Worm (Caenorhabditis elegans): Measurements from ENCODE around the gene nhr-149.

nhr-149 gene

ce11 chrV:7387755-7388154 is 38.3 kb upstream of the nhr-149 start, which contains the start of gene C02H6.3:
C02H6.3 (minus strand) TSS chrV:7387855.
- no peak for TF ChIP-seq ztf-18 (tag; optimal IDR thresholded peaks at IDR 0.05)
- TF ChIP-seq ztf-26 (tag; optimal IDR thresholded peaks at IDR 0.05): no peak

DNA sequence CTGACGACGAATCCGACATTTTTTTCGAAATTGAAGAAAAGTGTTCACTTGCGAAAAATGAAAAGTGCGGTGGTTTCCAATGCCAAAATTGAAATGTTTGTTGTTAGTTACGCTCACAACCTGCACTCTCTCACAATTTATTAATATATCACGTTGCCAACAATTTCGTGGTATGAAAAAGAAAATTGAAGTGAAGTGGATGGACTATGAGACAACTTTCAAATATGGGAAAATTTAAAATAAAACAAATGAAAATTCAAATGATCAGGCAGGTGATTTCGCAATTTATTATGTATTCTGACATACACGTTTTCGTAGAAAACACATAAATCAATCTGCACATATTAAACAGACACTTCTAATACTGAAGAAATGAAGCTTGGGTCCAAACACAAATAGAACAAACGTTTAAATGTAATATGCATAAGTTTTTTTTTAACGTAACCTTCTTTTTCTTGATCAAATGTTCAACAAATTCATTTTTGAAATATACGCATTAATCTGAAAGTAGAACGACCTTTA is 36.7 kb upstream of the nhr-149 start, which contains the start of gene srp-6:
srp-6 (minus strand) TSS at position 51 of the 522 bp plus-strand sequence.
- TF ChIP-seq nhr-80 (tag; optimal IDR thresholded peaks at IDR 0.05): no peak
- TF ChIP-seq let-526 (GFP tag; IDR thresholded peaks at IDR 0.05): no peak
- TF ChIP-seq mcd-1 (GFP tag; IDR thresholded peaks at IDR 0.05): no peak
- no peak for TF ChIP-seq F57C9.4 (tag; optimal IDR thresholded peaks at IDR 0.05)
- TF ChIP-seq xnd-1 (tag; optimal IDR thresholded peaks at IDR 0.05): no peak
- TF ChIP-seq egrh-3 (GFP tag; IDR thresholded peaks at IDR 0.05): no peak
- no peak for TF ChIP-seq D2030.7 (GFP tag; IDR thresholded peaks at IDR 0.05)
- TF ChIP-seq nhr-179 (tag; optimal IDR thresholded peaks at IDR 0.05): no peak
- no peak for TF ChIP-seq lir-1 (GFP tag; conservative IDR thresholded peaks at IDR 0.05)
- TF ChIP-seq efl-1 (GFP tag; optimal IDR thresholded peaks at IDR 0.05): no peak
- TF ChIP-seq snpc-1.3 (tag; optimal IDR thresholded peaks at IDR 0.05; ENCODE audit: insufficient read depth): no peak
- no peak for TF ChIP-seq chd-7 (tag; optimal IDR thresholded peaks at IDR 0.05)

DNA sequence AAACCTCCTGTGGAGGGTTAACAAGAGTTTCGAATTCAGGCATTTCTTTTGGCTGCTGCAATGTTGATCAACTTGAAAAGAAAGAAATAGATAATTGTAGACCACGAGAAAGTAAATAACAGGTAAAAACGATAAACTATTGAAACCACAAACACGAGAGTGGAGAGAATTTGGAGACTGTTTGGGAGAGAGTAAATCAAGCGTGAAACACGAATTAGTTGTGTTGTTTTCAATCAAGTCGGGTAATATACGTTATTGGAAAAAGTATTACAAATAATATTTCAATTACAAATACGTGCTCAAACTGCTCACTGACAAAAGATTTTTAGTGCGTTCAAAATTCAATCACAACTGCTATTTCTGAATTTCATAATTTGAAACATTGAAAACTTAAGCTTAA is 31.6 kb upstream of the nhr-149 start, which contains the start of gene C03G6.17:
C03G6.17 (minus strand) TSS at position 101 of the 400 bp plus-strand sequence.
- TF ChIP-seq mxl-1 (tag; optimal IDR thresholded peaks at IDR 0.05): no peak
- no peak for TF ChIP-seq hmg-20 (GFP tag; IDR thresholded peaks at IDR 0.05)
- TF ChIP-seq F22D6.2 (tag; optimal IDR thresholded peaks at IDR 0.05): no peak
- TF ChIP-seq madf-3 (GFP tag; IDR thresholded peaks at IDR 0.05): no peak
- no peak for TF ChIP-seq madf-8 (GFP tag; conservative IDR thresholded peaks at IDR 0.05)
- no peak for TF ChIP-seq Y53F4B.3 (GFP tag; IDR thresholded peaks at IDR 0.05)
- TF ChIP-seq cebp-1 (GFP tag; IDR thresholded peaks at IDR 0.05): no peak
- no peak for TF ChIP-seq cebp-1 (tag; optimal IDR thresholded peaks at IDR 0.05)
- no peak for TF ChIP-seq Y95B8A.8 (GFP tag; IDR thresholded peaks at IDR 0.05)
- TF ChIP-seq K12H6.12 (tag; optimal IDR thresholded peaks at IDR 0.05): no peak

DNA sequence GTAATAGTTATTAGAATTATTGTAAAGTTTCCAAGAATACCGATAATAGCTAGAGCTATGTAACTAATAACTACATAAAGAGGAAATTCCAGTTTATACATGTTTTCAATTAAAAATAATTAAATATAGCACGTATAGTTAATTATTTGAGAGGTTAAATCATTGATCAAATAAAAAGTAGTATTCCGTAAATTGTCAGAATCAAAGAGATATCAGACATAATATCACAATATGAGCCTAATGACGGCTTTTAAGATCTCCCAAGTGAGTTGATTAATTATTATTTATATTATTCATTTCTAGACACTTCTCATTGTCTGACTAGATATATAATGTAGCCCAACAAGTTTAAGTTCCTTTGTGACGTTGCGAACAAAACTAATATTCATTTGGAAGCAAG is 29.9 kb upstream of the nhr-149 start, which contains the start of gene srsx-24:
srsx-24 (minus strand) TSS at position 101 of the 400 bp plus-strand sequence.
- TF ChIP-seq let-526 (GFP tag; IDR thresholded peaks at IDR 0.05) (no peak), xnd-1 (tag; optimal IDR thresholded peaks at IDR 0.05) (no peak), nhr-120 (GFP tag; IDR thresholded peaks at IDR 0.05) (no peak), nfyb-1 (GFP tag; IDR thresholded peaks at IDR 0.05) (no peak), mxl-1 (tag; optimal IDR thresholded peaks at IDR 0.05) (no peak)

DNA sequence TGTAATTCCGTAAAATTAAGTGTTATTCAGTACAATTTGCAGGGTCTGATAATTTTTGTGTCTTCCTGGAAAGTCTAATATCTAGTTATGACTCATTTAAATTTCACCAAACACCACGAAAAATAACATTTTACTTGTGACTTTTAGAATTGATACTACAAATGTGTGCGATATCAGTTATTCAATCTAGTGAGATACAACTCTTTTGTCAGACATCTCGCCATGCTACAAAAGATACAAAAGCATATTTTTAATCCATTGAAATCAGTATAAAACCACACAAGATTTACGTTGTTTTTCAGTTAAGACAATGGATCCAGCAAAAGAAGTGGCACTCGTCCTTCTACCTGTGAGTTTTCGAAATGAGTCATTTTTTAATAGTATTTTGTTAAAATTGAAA is 24.6 kb upstream of the nhr-149 start, which contains the start of gene srx-56:
srx-56 (plus strand) TSS at position 301 of the 400 bp plus-strand sequence.
- TF ChIP-seq ceh-91 (GFP tag; IDR thresholded peaks at IDR 0.05): no peak
- TF ChIP-seq C17E4.6 (GFP tag; IDR thresholded peaks at IDR 0.05): no peak
- no peak for TF ChIP-seq madf-6 (GFP tag; IDR thresholded peaks at IDR 0.05)
- no peak for TF ChIP-seq aptf-3 (GFP tag; IDR thresholded peaks at IDR 0.05)
- no peak for TF ChIP-seq Y53F4B.3 (GFP tag; IDR thresholded peaks at IDR 0.05)
- no peak for TF ChIP-seq die-1 (tag; optimal IDR thresholded peaks at IDR 0.05)
- TF ChIP-seq K12H6.12 (tag; optimal IDR thresholded peaks at IDR 0.05): no peak
- TF ChIP-seq nhr-179 (tag; optimal IDR thresholded peaks at IDR 0.05): no peak
- no peak for TF ChIP-seq F37B4.10 (GFP tag; IDR thresholded peaks at IDR 0.05)
- no peak for TF ChIP-seq Y79H2A.3 (GFP tag; conservative IDR thresholded peaks at IDR 0.05)
- TF ChIP-seq atf-7 (tag; optimal IDR thresholded peaks at IDR 0.05): no peak
